Fruit fly (Drosophila melanogaster) whole organism, adult: Measurements from ENCODE around the gene CG13474.

Experiments used
- CG11617 ChIP-seq: fragments of 200-800 bp; sonication (Bioruptor generic); optimal IDR thresholded peaks from 2 replicates; lab custom pipeline; 2017; ENCODE audit warnings: mild to moderate bottlenecking, missing biosample characterization, missing genetic modification reagents, missing genetic modification characterization
- CG12768 ChIP-seq: fragments of 200-800 bp; sonication (Bioruptor generic); optimal IDR thresholded peaks from 2 replicates; lab custom pipeline; 2017; ENCODE audit warnings: missing biosample characterization, missing genetic modification characterization, mild to moderate bottlenecking, moderate library complexity, missing genetic modification reagents
- CG14711 ChIP-seq: fragments of 200-800 bp; sonication (Bioruptor generic); optimal IDR thresholded peaks from 2 replicates; lab custom pipeline; 2018; ENCODE audit warnings: missing biosample characterization, mild to moderate bottlenecking, missing genetic modification characterization, moderate library complexity
- CG1620 ChIP-seq: fragments of 200-800 bp; sonication (Bioruptor generic); optimal IDR thresholded peaks from 2 replicates; lab custom pipeline; 2016; ENCODE audit warnings: missing biosample characterization, missing genetic modification characterization
- CG33017 ChIP-seq: fragments of 200-800 bp; sonication (Bioruptor generic); optimal IDR thresholded peaks from 2 replicates; lab custom pipeline; 2018; ENCODE audit warnings: missing biosample characterization, mild to moderate bottlenecking, missing genetic modification characterization, moderate library complexity
- CG5204 ChIP-seq: fragments of 200-800 bp; sonication (Bioruptor generic); optimal IDR thresholded peaks from 2 replicates; lab custom pipeline; 2016; ENCODE audit warnings: missing biosample characterization, missing genetic modification characterization
- CG7045 ChIP-seq: fragments of 200-800 bp; sonication (Bioruptor generic); optimal IDR thresholded peaks from 2 replicates; lab custom pipeline; 2017; ENCODE audit warnings: missing biosample characterization, mild to moderate bottlenecking, missing genetic modification characterization
- CG7101 ChIP-seq: fragments of 200-800 bp; sonication (Bioruptor generic); optimal IDR thresholded peaks from 2 replicates; lab custom pipeline; 2018; ENCODE audit warnings: missing biosample characterization, mild to moderate bottlenecking, missing genetic modification characterization, moderate library complexity
- Clk ChIP-seq: fragments of 200-800 bp; sonication (Bioruptor generic); optimal IDR thresholded peaks from 2 replicates; lab custom pipeline; 2017; ENCODE audit warnings: missing biosample characterization, missing genetic modification characterization
- Crg-1 ChIP-seq: fragments of 200-800 bp; sonication (Bioruptor generic); optimal IDR thresholded peaks from 2 replicates; lab custom pipeline; 2016; ENCODE audit warnings: missing biosample characterization, missing genetic modification characterization
- Hr96 ChIP-seq: fragments of 200-800 bp; sonication (Bioruptor generic); optimal IDR thresholded peaks from 2 replicates; lab custom pipeline; 2016; ENCODE audit warnings: missing biosample characterization, missing genetic modification characterization
- Mnt ChIP-seq: fragments of 200-800 bp; sonication (Bioruptor generic); optimal IDR thresholded peaks from 2 replicates; lab custom pipeline; 2016; ENCODE audit warnings: missing biosample characterization, mild to moderate bottlenecking, missing genetic modification characterization
- bab1 ChIP-seq: fragments of 200-800 bp; sonication (Bioruptor generic); optimal IDR thresholded peaks from 3 replicates; lab custom pipeline; 2019; ENCODE audit warnings: missing biosample characterization, mild to moderate bottlenecking, missing genetic modification characterization, moderate library complexity
- cic ChIP-seq: fragments of 200-800 bp; sonication (Bioruptor generic); optimal IDR thresholded peaks from 2 replicates; lab custom pipeline; 2017; ENCODE audit warnings: missing biosample characterization, mild to moderate bottlenecking, missing genetic modification characterization, moderate library complexity
- cnc ChIP-seq, 2 experiments: fragments of >200 bp; optimal IDR thresholded peaks; 2 replicates each; lab custom pipeline; 2017
- kay ChIP-seq: fragments of 200-800 bp; sonication (Bioruptor generic); peaks from one replicate; lab custom pipeline; 2016; ENCODE audit warnings: missing biosample characterization, missing genetic modification characterization, borderline replicate concordance
- ovo ChIP-seq: fragments of 200-800 bp; sonication (Bioruptor generic); optimal IDR thresholded peaks from 2 replicates; lab custom pipeline; 2016; ENCODE audit warnings: missing biosample characterization, missing genetic modification characterization
- pad ChIP-seq: fragments of 200-800 bp; sonication (Bioruptor generic); optimal IDR thresholded peaks from 3 replicates; lab custom pipeline; 2017; ENCODE audit warnings: missing biosample characterization, missing genetic modification characterization, mild to moderate bottlenecking, moderate library complexity, missing genetic modification reagents
- tj ChIP-seq: fragments of 200-800 bp; sonication (Bioruptor generic); optimal IDR thresholded peaks from 3 replicates; lab custom pipeline; 2017; ENCODE audit warnings: missing biosample characterization, mild to moderate bottlenecking, missing genetic modification characterization, moderate library complexity
- toe ChIP-seq: fragments of 200-800 bp; sonication (Bioruptor generic); optimal IDR thresholded peaks from 2 replicates; lab custom pipeline; 2016; ENCODE audit warnings: missing biosample characterization, missing genetic modification characterization

The CG13474 gene

dm6 chr3L:14697005-14697404, at the start of gene CG13474:
Gene CG13474 (minus strand): TSS chr3L:14697105.
- TF ChIP-seq CG1620 (GFP tag; lab: Kevin White, UChicago) (no peak), toe (GFP tag; lab: Kevin White, UChicago) (no peak), ovo (GFP tag; lab: Kevin White, UChicago) (no peak)

- TF ChIP-seq toe (GFP tag; lab: Kevin White, UChicago) (no peak), pad (GFP tag; lab: Kevin White, UChicago) (no peak), Crg-1 (GFP tag; lab: Kevin White, UChicago) (no peak), Hr96 (GFP tag; lab: Kevin White, UChicago) (no peak), ovo (GFP tag; lab: Kevin White, UChicago) (no peak), CG7045 (GFP tag; lab: Kevin White, UChicago) (no peak), CG11617 (no peak), tj (GFP tag; lab: Kevin White, UChicago) (no peak), CG14711 (tag; lab: Kevin White, UChicago) (no peak)
These were observed 46.3 kb upstream of the CG13474 start for dm6 chr3L:14743106-14743692.

dm6 chr3L:14733417-14733816, 36.5 kb upstream of the CG13474 start, which contains the start of gene CG13471:
Gene CG13471 (minus strand): TSS chr3L:14733517.
- TF ChIP-seq CG5204 (GFP tag; lab: Kevin White, UChicago) (no peak), Mnt (GFP tag; lab: Kevin White, UChicago) (no peak), Clk (GFP tag; lab: Kevin White, UChicago) (no peak), CG33017 (tag; lab: Kevin White, UChicago) (no peak), toe (GFP tag; lab: Kevin White, UChicago) (no peak), CG1620 (GFP tag; lab: Kevin White, UChicago) (no peak), CG7101 (no peak), kay (GFP tag; lab: Kevin White, UChicago) (no peak)

- TF ChIP-seq Mnt (GFP tag; lab: Kevin White, UChicago) (no peak), Hr96 (GFP tag; lab: Kevin White, UChicago) (no peak), CG11617 (no peak), tj (GFP tag; lab: Kevin White, UChicago) (no peak), Crg-1 (GFP tag; lab: Kevin White, UChicago) (no peak), kay (GFP tag; lab: Kevin White, UChicago) (no peak), CG14711 (tag; lab: Kevin White, UChicago) (no peak), bab1 (GFP tag; lab: Kevin White, UChicago) (no peak), CG7045 (GFP tag; lab: Kevin White, UChicago) (no peak), CG33017 (tag; lab: Kevin White, UChicago) (no peak), CG5204 (GFP tag; lab: Kevin White, UChicago) (no peak), CG1620 (GFP tag; lab: Kevin White, UChicago) (no peak), pad (GFP tag; lab: Kevin White, UChicago) (no peak), CG12768 (GFP tag; lab: Kevin White, UChicago) (no peak), Clk (GFP tag; lab: Kevin White, UChicago) (no peak), ovo (GFP tag; lab: Kevin White, UChicago) (no peak), CG7101 (no peak), cic (no peak)
These were observed 34.9 kb upstream of the CG13474 start for dm6 chr3L:14731790-14732189.

dm6 chr3L:14728460-14728859, 31.6 kb upstream of the CG13474 start, which contains the start of gene CG13473:
Gene CG13473 (plus strand): TSS chr3L:14728760.
- TF ChIP-seq CG7101 (no peak), Clk (GFP tag; lab: Kevin White, UChicago) (no peak), Hr96 (GFP tag; lab: Kevin White, UChicago) (no peak), CG14711 (tag; lab: Kevin White, UChicago) (no peak), bab1 (GFP tag; lab: Kevin White, UChicago) (no peak), cic (no peak), CG12768 (GFP tag; lab: Kevin White, UChicago) (no peak), CG11617 (no peak), Crg-1 (GFP tag; lab: Kevin White, UChicago) (no peak), tj (GFP tag; lab: Kevin White, UChicago) (no peak), kay (GFP tag; lab: Kevin White, UChicago) (no peak), CG7045 (GFP tag; lab: Kevin White, UChicago) (no peak), CG1620 (GFP tag; lab: Kevin White, UChicago) (no peak), CG5204 (GFP tag; lab: Kevin White, UChicago) (no peak), Mnt (GFP tag; lab: Kevin White, UChicago) (no peak), CG33017 (tag; lab: Kevin White, UChicago) (no peak), cnc (optimal IDR thresholded peaks at IDR 0.05; lab: Kevin White, UChicago) (no peak), pad (GFP tag; lab: Kevin White, UChicago) (no peak)

dm6 chr3L:14712799-14713198, 15.9 kb upstream of the CG13474 start:
- TF ChIP-seq Crg-1 (GFP tag; lab: Kevin White, UChicago), result no peak
- no peak for TF ChIP-seq CG14711 (tag; lab: Kevin White, UChicago)
- TF ChIP-seq kay (GFP tag; lab: Kevin White, UChicago), result peak; percentile 84
- TF ChIP-seq cic, result peak; percentile 56
- peak; percentile 18 for TF ChIP-seq CG7045 (GFP tag; lab: Kevin White, UChicago)
- TF ChIP-seq pad (GFP tag; lab: Kevin White, UChicago), result no peak
- peak; percentile 35 for TF ChIP-seq CG33017 (tag; lab: Kevin White, UChicago)
